Fruit fly (Drosophila melanogaster) whole organism, prepupa: ENCODE data around the gene CG14572.
A peak's percentile ranks its signal among the peaks of the same experiment; 100 is the strongest.

ENCODE experiments used
- CG10631 ChIP-seq: fragments of 200-800 bp; sonication (Bioruptor generic); optimal IDR thresholded peaks from 2 replicates; lab custom pipeline; 2016; ENCODE audit warnings: missing biosample characterization, missing genetic modification characterization
- CG11294 ChIP-seq: fragments of 200-800 bp; sonication (Bioruptor generic); IDR thresholded peaks from 2 replicates; pipeline ENCODE4 v1.3.6; 2022; ENCODE audit warnings: missing biosample characterization, missing genetic modification characterization
- CG11762 ChIP-seq: fragments of 200-800 bp; sonication (Bioruptor generic); optimal IDR thresholded peaks from 3 replicates; lab custom pipeline; 2016; ENCODE audit warnings: missing biosample characterization, missing genetic modification characterization; ENCODE audit not compliant: insufficient read depth
- CG15336 ChIP-seq: fragments of 200-800 bp; sonication (Bioruptor generic); IDR thresholded peaks from 2 replicates; pipeline ENCODE4 v1.3.6; 2022; ENCODE audit warnings: missing biosample characterization, missing genetic modification characterization
- CG1621 ChIP-seq: fragments of 200-800 bp; sonication (Bioruptor generic); optimal IDR thresholded peaks from 3 replicates; lab custom pipeline; 2018; ENCODE audit warnings: missing biosample characterization, mild to moderate bottlenecking, missing genetic modification characterization
- CG16779 ChIP-seq: fragments of 200-800 bp; sonication (Bioruptor generic); optimal IDR thresholded peaks from 3 replicates; lab custom pipeline; 2017; ENCODE audit warnings: missing biosample characterization, mild to moderate bottlenecking, missing genetic modification characterization
- CG31627 ChIP-seq: fragments of 200-800 bp; sonication (Bioruptor generic); optimal IDR thresholded peaks from 3 replicates; lab custom pipeline; 2016; ENCODE audit warnings: missing biosample characterization, missing genetic modification characterization
- CG32006 ChIP-seq: fragments of 200-800 bp; sonication (Bioruptor generic); optimal IDR thresholded peaks from 3 replicates; lab custom pipeline; 2017; ENCODE audit warnings: missing biosample characterization, mild to moderate bottlenecking, missing genetic modification characterization
- CG34406 ChIP-seq: fragments of 200-800 bp; sonication (Bioruptor generic); optimal IDR thresholded peaks from 3 replicates; lab custom pipeline; 2016; ENCODE audit warnings: missing biosample characterization, missing genetic modification characterization
- CG6163 ChIP-seq: fragments of 200-800 bp; sonication (Bioruptor generic); IDR thresholded peaks from 3 replicates; pipeline ENCODE4 v1.3.6; 2022; ENCODE audit warnings: missing biosample characterization, missing genetic modification characterization
- CG6276 ChIP-seq: fragments of 200-800 bp; sonication (Bioruptor generic); optimal IDR thresholded peaks from 2 replicates; lab custom pipeline; 2017; ENCODE audit warnings: missing biosample characterization, mild to moderate bottlenecking, missing genetic modification characterization
- CG6792 ChIP-seq: fragments of 200-800 bp; sonication (Bioruptor generic); optimal IDR thresholded peaks from 3 replicates; lab custom pipeline; 2016; ENCODE audit warnings: missing biosample characterization, missing genetic modification characterization
- CG6854 ChIP-seq: fragments of 200-800 bp; sonication (Bioruptor generic); optimal IDR thresholded peaks from 2 replicates; lab custom pipeline; 2017; ENCODE audit warnings: missing biosample characterization, mild to moderate bottlenecking, missing genetic modification characterization
- CG7368 ChIP-seq: fragments of 200-800 bp; sonication (Bioruptor generic); optimal IDR thresholded peaks from 3 replicates; lab custom pipeline; 2016; ENCODE audit warnings: missing biosample characterization, missing genetic modification characterization
- CG8119 ChIP-seq: fragments of 200-800 bp; sonication (Bioruptor generic); IDR thresholded peaks from 3 replicates; pipeline ENCODE4 v1.3.6; 2022; ENCODE audit warnings: missing biosample characterization, missing genetic modification characterization
- CG8319 ChIP-seq: fragments of 200-800 bp; sonication (Bioruptor generic); optimal IDR thresholded peaks from 3 replicates; lab custom pipeline; 2016; ENCODE audit warnings: missing biosample characterization, missing genetic modification characterization
- CG9139 ChIP-seq: fragments of 200-800 bp; sonication (Bioruptor generic); optimal IDR thresholded peaks from 3 replicates; lab custom pipeline; 2017; ENCODE audit warnings: missing biosample characterization, mild to moderate bottlenecking, missing genetic modification characterization
- Eip78C ChIP-seq: fragments of 200-800 bp; sonication (Bioruptor generic); peaks from one replicate; lab custom pipeline; 2016; ENCODE audit warnings: missing biosample characterization, missing genetic modification characterization
- Eip93F ChIP-seq: fragments of 200-800 bp; sonication (Bioruptor generic); optimal IDR thresholded peaks from 2 replicates; lab custom pipeline; 2016; ENCODE audit warnings: missing biosample characterization, mild to moderate bottlenecking, missing genetic modification characterization
- Ets21C ChIP-seq: fragments of 200-800 bp; sonication (Bioruptor generic); optimal IDR thresholded peaks from 3 replicates; lab custom pipeline; 2016; ENCODE audit warnings: missing biosample characterization, missing genetic modification characterization
- Ets96B ChIP-seq: fragments of 200-800 bp; optimal IDR thresholded peaks from 2 replicates; lab custom pipeline; 2019; ENCODE audit warnings: missing biosample characterization, mild to moderate bottlenecking, missing genetic modification characterization, moderate library complexity
- Gug ChIP-seq: fragments of 200-800 bp; sonication (Bioruptor generic); IDR thresholded peaks from 2 replicates; pipeline ENCODE4 v1.3.6; 2022; ENCODE audit warnings: missing biosample characterization, missing genetic modification characterization
- Hr38 ChIP-seq: sonication (Bioruptor generic); optimal IDR thresholded peaks from 2 replicates; lab custom pipeline; 2016; ENCODE audit warnings: missing biosample characterization, missing genetic modification characterization
- Hr39 ChIP-seq: fragments of 200-800 bp; sonication (Bioruptor generic); optimal IDR thresholded peaks from 2 replicates; lab custom pipeline; 2016; ENCODE audit warnings: missing biosample characterization, missing genetic modification characterization
- Hr4 ChIP-seq: fragments of 200-800 bp; sonication (Bioruptor generic); optimal IDR thresholded peaks from 3 replicates; lab custom pipeline; 2016; ENCODE audit warnings: missing biosample characterization, missing genetic modification characterization
- Met ChIP-seq: fragments of 200-800 bp; sonication (Bioruptor generic); optimal IDR thresholded peaks from 3 replicates; lab custom pipeline; 2016; ENCODE audit warnings: missing biosample characterization, missing genetic modification characterization
- OdsH ChIP-seq: fragments of 200-800 bp; sonication (Bioruptor generic); optimal IDR thresholded peaks from 3 replicates; lab custom pipeline; 2016; ENCODE audit warnings: missing biosample characterization, missing genetic modification characterization
- Smox ChIP-seq: fragments of 200-800 bp; sonication (Bioruptor generic); optimal IDR thresholded peaks from 3 replicates; lab custom pipeline; 2016; ENCODE audit warnings: missing biosample characterization, missing genetic modification characterization
- Sox102F ChIP-seq: fragments of 200-800 bp; sonication (Bioruptor generic); optimal IDR thresholded peaks from 2 replicates; lab custom pipeline; 2016; ENCODE audit warnings: missing biosample characterization, mild to moderate bottlenecking, missing genetic modification characterization
- cyc ChIP-seq: fragments of 200-800 bp; sonication (Bioruptor generic); optimal IDR thresholded peaks from 3 replicates; lab custom pipeline; 2016; ENCODE audit warnings: missing biosample characterization, missing genetic modification characterization
- dsx ChIP-seq: fragments of 200-800 bp; optimal IDR thresholded peaks from 3 replicates; lab custom pipeline; 2019; ENCODE audit warnings: missing biosample characterization, mild to moderate bottlenecking, missing genetic modification characterization, moderate library complexity; ENCODE audit not compliant: poor library complexity, severe bottlenecking
- eg ChIP-seq: fragments of 200-800 bp; sonication (Bioruptor generic); IDR thresholded peaks from 3 replicates; pipeline ENCODE4 v1.3.6; 2022; ENCODE audit warnings: missing biosample characterization, missing genetic modification characterization
- net ChIP-seq: fragments of 200-800 bp; sonication (Bioruptor generic); optimal IDR thresholded peaks from 3 replicates; lab custom pipeline; 2016; ENCODE audit warnings: missing biosample characterization, missing genetic modification characterization
- salr ChIP-seq, 2 experiments: fragments of 200-800 bp; sonication (Bioruptor generic); optimal IDR thresholded peaks; 3 replicates each; lab custom pipeline; 2016 to 2018; ENCODE audit warnings: missing biosample characterization in 2 of 2, missing genetic modification characterization in 2 of 2, mild to moderate bottlenecking in 1 of 2
- svp ChIP-seq: fragments of 200-800 bp; sonication (Bioruptor generic); peaks from one replicate; lab custom pipeline; 2016; ENCODE audit warnings: missing biosample characterization, missing genetic modification characterization
- topi ChIP-seq: fragments of 200-800 bp; sonication (Bioruptor generic); optimal IDR thresholded peaks from 3 replicates; lab custom pipeline; 2016; ENCODE audit warnings: missing biosample characterization, missing genetic modification characterization
- vri ChIP-seq: fragments of 200-800 bp; sonication (Bioruptor generic); optimal IDR thresholded peaks from 3 replicates; lab custom pipeline; 2016; ENCODE audit warnings: missing biosample characterization, mild to moderate bottlenecking, missing genetic modification characterization

CG14572 gene

DNA sequence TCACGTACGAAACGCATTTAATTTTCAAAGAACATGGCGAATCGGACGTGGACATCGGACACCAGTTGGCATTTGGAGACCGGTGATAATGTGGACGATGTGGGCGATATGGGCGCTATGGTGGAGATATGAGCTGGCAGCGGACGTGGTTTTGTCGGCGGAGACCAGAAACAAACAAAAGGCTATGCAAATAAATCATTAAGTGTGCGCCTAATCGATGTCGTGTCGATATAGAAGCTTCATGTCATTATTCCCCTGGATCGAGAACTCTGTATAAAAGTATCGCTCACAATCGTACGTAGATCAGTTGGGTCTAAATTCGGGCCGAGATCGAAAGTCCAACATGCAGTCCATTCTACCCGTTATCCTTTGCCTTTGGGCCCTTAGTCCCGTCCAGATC is at the start of gene CG14572:
Gene CG14572, plus strand, starts transcription at position 301 of the 400 bp plus-strand sequence.
- TF ChIP-seq Hr4 (GFP tag; lab: Kevin White, UChicago) = no peak
- no peak for TF ChIP-seq Hr38 (GFP tag; lab: Kevin White, UChicago)

DNA sequence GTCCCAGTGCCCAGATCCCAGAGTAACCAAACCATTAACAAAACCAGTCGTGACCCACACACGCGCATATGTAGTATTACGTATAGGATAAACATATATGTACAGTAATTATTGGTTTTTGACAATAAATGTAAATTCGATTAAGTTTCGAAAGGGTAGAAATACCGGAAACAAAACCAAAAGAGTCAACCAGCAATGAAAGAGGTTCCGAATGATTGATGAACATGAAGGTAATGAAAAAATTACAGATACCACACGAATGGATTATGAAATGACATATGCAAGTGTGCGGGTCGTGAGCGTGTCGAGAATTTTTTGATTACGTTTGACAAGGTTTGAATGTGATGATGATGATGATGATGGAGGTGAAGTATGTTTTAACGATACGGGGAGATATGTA is 46.7 kb upstream of the CG14572 start:
- TF ChIP-seq Ets21C (GFP tag; lab: Kevin White, UChicago) (no peak), CG8319 (GFP tag; lab: Kevin White, UChicago) (no peak), CG6276 (GFP tag; lab: Kevin White, UChicago) (no peak), CG11294 (GFP tag; lab: Robert Waterston, UW) (no peak), Eip78C (GFP tag; lab: Kevin White, UChicago) (no peak)

DNA sequence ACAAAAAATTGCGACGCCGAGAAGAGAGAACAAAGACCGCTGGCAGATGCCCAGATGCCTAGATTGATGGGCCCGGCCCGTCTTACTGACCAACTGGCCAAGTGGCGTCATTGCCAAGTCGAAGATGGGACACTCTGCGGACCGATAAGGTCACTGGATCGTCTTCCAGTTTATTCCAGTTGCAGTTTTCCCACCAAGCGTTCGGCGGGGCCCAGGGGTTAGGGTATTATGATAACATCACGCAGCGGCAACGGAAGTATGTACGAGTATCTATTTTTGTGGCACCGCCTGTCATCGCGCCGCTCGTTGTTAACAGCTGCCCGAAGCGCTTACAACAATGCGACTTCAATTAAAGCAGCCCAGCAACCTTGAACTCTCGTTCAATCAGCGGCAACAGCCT is 41.3 kb upstream of the CG14572 start:
- TF ChIP-seq CG6163 (GFP tag; lab: Robert Waterston, UW) (0 out of 3 replicates have a peak, but pooled peaks have one; percentile 12), salr (GFP tag; optimal IDR thresholded peaks at IDR 0.05; lab: Kevin White, UChicago) (no peak)

DNA sequence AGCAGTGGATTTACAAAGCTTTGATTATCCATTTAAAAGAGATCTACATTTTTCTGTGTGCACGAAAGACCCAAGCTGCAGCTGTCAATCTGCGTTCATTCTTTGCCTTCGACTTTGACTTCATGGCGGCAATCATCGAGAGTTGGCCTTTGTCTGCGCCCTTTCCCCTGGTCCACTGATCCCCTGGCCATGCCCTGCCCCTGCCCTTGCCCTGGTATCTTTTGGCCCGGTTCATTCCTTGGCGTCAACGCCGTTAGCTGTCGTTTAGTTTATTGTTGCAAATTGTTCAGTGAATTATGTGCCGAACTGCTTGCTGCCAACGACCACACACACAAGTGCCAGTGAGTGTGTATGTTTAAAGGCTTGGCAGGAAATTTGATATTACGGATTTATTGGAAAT is 40.4 kb upstream of the CG14572 start:
- TF ChIP-seq svp (GFP tag; lab: Kevin White, UChicago) (peak; percentile 40), CG6792 (GFP tag; lab: Kevin White, UChicago) (no peak)

DNA sequence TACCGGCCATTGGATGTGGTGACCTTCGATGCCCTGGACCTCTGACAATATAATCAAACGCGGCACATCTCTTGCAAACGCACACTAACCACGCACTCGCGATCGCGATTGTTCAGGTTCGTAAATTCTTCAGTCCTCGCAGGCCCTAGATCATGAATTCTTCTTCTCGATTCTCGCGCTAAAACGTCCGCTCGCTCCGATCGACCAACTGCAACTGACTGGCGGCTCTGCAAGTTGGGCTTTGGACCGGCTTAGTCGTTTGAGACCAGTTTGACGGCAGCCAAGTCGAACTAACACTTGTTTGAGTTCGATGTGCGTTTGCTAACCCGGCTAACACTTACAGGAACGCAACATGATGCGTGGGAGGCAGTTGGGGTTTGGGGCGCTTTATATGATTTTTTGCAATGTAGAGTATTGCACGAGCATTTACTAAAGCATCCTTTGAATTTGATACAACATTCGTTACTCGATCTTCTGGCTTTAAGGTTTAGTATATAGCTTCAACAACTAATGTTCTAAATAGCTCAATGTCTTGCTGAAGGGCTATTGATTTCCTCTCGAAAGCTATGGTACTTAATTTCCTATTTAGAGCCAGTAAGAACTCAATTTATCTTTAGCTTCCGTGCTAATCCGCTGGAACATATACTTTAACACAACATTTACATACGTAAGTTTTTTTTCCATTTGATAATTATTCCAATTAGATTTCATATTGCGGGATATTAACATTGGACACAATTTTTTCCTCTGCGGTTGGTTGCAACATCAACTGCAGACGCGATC is 35.0 kb upstream of the CG14572 start, which contains the start of gene CG32447:
Gene CG32447, minus strand, starts transcription at position 222 of the 783 bp plus-strand sequence.
- peak; percentile 11 for TF ChIP-seq CG6276 (GFP tag; lab: Kevin White, UChicago)
- no peak for TF ChIP-seq CG11294 (GFP tag; lab: Robert Waterston, UW)
- TF ChIP-seq eg (GFP tag; lab: Robert Waterston, UW) = no peak
- TF ChIP-seq Hr39 = no peak
- no peak for TF ChIP-seq CG7368 (GFP tag; lab: Kevin White, UChicago)
- no peak for TF ChIP-seq CG16779
- peak; percentile 63 for TF ChIP-seq Eip78C (GFP tag; lab: Kevin White, UChicago)
- TF ChIP-seq CG1621 (tag; lab: Kevin White, UChicago) = no peak
- TF ChIP-seq CG15336 (GFP tag; lab: Robert Waterston, UW) = no peak; the same call in 1 of the 2 replicates
- peak; percentile 22 for TF ChIP-seq Hr4 (GFP tag; lab: Kevin White, UChicago)
- TF ChIP-seq salr (GFP tag; optimal IDR thresholded peaks at IDR 0.05; lab: Kevin White, UChicago) = peak in 1 of 2 experiments; percentile 13
- TF ChIP-seq CG32006 = peak; percentile 59
- no peak for TF ChIP-seq CG31627
- TF ChIP-seq Hr38 (GFP tag; lab: Kevin White, UChicago) = no peak
- TF ChIP-seq, all 60 proteins: peak for 5

DNA sequence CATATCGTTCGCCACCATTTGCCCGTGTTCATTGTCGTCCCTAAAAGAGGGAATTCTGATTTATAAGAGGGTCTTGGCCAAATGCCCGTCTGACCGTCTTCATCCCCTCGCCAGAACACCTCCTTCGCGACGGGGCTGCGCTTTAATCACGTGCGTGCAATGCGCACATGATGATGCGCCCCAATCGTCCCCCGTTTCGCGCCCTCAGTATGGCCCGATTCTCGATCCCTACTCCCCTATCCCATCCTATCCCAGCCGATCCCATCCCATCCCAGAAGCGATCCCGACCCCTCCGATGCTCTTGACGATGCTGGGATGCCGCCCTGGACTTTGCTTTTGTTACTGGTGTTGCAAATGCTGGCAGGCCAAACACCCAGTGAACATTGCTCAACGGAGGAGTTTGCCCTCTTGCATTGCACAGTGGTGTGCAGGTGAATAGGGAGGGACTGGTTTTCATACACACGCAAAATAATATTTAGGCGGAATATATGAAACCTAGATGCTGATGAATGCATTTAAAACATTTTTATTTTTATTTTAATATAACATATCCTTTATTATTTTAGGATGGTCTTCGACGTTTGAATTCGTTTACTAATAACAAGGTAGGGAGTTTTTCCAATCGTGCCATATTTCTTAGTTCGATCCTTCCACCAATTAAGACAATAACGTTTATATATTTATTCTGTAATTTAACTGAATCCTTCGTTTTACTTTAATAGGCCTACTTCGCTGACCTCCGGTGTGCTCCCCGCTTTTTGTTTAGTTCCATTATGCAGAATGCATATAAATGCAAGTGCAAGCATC is 31.3 kb upstream of the CG14572 start:
- peak; percentile 70 for TF ChIP-seq Hr4 (GFP tag; lab: Kevin White, UChicago)
- TF ChIP-seq CG10631 (GFP tag; lab: Kevin White, UChicago) = peak; percentile 81
- peak; percentile 78 for TF ChIP-seq Smox (GFP tag; lab: Kevin White, UChicago)
- TF ChIP-seq CG11762 (GFP tag; lab: Kevin White, UChicago) = peak; percentile 72
- peak; percentile 88 for TF ChIP-seq Ets96B (tag; lab: Kevin White, UChicago)
- TF ChIP-seq Ets21C (GFP tag; lab: Kevin White, UChicago) = peak; percentile 54
- peak; percentile 71 for TF ChIP-seq CG6792 (GFP tag; lab: Kevin White, UChicago)
- peak; percentile 67 for TF ChIP-seq Eip93F (GFP tag; lab: Kevin White, UChicago)
- peak; percentile 72 for TF ChIP-seq CG9139 (GFP tag; lab: Kevin White, UChicago)
- TF ChIP-seq CG11294 (GFP tag; lab: Robert Waterston, UW) = peak; percentile 33; the same call in 1 of the 2 replicates
- peak; percentile 81 for TF ChIP-seq topi
- TF ChIP-seq vri (GFP tag; lab: Kevin White, UChicago) = peak; percentile 64
- TF ChIP-seq CG8119 = peak; percentile 77
- TF ChIP-seq CG34406 (GFP tag; lab: Kevin White, UChicago) = peak; percentile 85
- TF ChIP-seq Gug (GFP tag; lab: Robert Waterston, UW) = 0 out of 2 replicates have a peak, but pooled peaks have one; percentile 26
- peak; percentile 75 for TF ChIP-seq cyc (GFP tag; lab: Kevin White, UChicago)
- peak; percentile 82 for TF ChIP-seq Met (GFP tag; lab: Kevin White, UChicago)
- peak; percentile 21 for TF ChIP-seq CG6854
- TF ChIP-seq dsx = peak; percentile 81
- TF ChIP-seq CG15336 (GFP tag; lab: Robert Waterston, UW) = peak; percentile 77
- TF ChIP-seq Sox102F (GFP tag; lab: Kevin White, UChicago) = peak; percentile 77
- TF ChIP-seq CG6163 (GFP tag; lab: Robert Waterston, UW) = peak; percentile 63; the same call in 2 of the 3 replicates
- peak; percentile 84 for TF ChIP-seq net
- peak; percentile 84 for TF ChIP-seq OdsH (GFP tag; lab: Kevin White, UChicago)
